Worm (Caenorhabditis elegans) whole organism, midembryonic: Measurements from ENCODE around the gene upp-1.

Experiments used
- T22C8.4 ChIP-seq: fragments of 200-800 bp; sonication (Bioruptor generic); IDR thresholded peaks from 2 replicates; pipeline ENCODE4 v1.3.6; 2022; ENCODE audit warnings: missing genetic modification characterization, missing compliant biosample characterization
- flt-1 ChIP-seq: fragments of 200-800 bp; sonication (Bioruptor generic); IDR thresholded peaks from 2 replicates; pipeline ENCODE4 v1.3.6; 2022; ENCODE audit warnings: missing genetic modification characterization, missing compliant biosample characterization
- tab-1 ChIP-seq: fragments of 200-800 bp; sonication (Bioruptor generic); IDR thresholded peaks from 2 replicates; pipeline ENCODE4 v1.3.6; 2022; ENCODE audit warnings: missing genetic modification characterization, missing compliant biosample characterization
- ztf-29 ChIP-seq: fragments of 200-800 bp; sonication (Bioruptor generic); IDR thresholded peaks from 2 replicates; pipeline ENCODE4 v1.3.6; 2022; ENCODE audit warnings: missing genetic modification reagents, missing genetic modification characterization, missing compliant biosample characterization

- no peak for TF ChIP-seq tab-1 (GFP tag; lab: Robert Waterston, UW)
- TF ChIP-seq T22C8.4 (GFP tag; lab: Robert Waterston, UW): no peak
- no peak for TF ChIP-seq ztf-29 (GFP tag; lab: Robert Waterston, UW)
- no peak for TF ChIP-seq flt-1
Measured at ce11 chrIII:7643902-7644641, 1.2 kb upstream of the upp-1 start.
